Fruit fly (Drosophila melanogaster) whole organism, embryonic: ENCODE measurements around the gene fd96Ca.
A peak's percentile ranks its signal among the peaks of the same experiment; 100 is the strongest.

Experiments used
- Bgb ChIP-seq: fragments of 200-800 bp; sonication (Bioruptor generic); IDR thresholded peaks from 2 replicates; pipeline ENCODE4 v1.3.6; 2022; ENCODE audit warnings: missing biosample characterization, missing genetic modification characterization; ENCODE audit not compliant: partially characterized antibody
- Blimp-1 ChIP-seq: fragments of 200-800 bp; sonication (Bioruptor generic); optimal IDR thresholded peaks from 3 replicates; lab custom pipeline; 2018; ENCODE audit warnings: missing biosample characterization, missing genetic modification characterization, mild to moderate bottlenecking, moderate library complexity, missing genetic modification reagents
- CG11723 ChIP-seq: fragments of 200-800 bp; sonication (Bioruptor generic); optimal IDR thresholded peaks from 2 replicates; lab custom pipeline; 2017; ENCODE audit warnings: missing biosample characterization, mild to moderate bottlenecking, missing genetic modification characterization
- CG14710 ChIP-seq: fragments of 200-800 bp; sonication (Bioruptor generic); optimal IDR thresholded peaks from 3 replicates; lab custom pipeline; 2019; ENCODE audit warnings: missing biosample characterization, mild to moderate bottlenecking, missing genetic modification characterization, moderate library complexity
- CG17328 ChIP-seq: fragments of 200-800 bp; sonication (Bioruptor generic); IDR thresholded peaks from 2 replicates; pipeline ENCODE4 v1.3.6; 2022; ENCODE audit warnings: missing biosample characterization, missing genetic modification characterization
- CG17612 ChIP-seq: fragments of 200-800 bp; sonication (Bioruptor generic); IDR thresholded peaks from 2 replicates; pipeline ENCODE4 v1.3.6; 2022; ENCODE audit warnings: missing biosample characterization, missing genetic modification characterization
- CG31365 ChIP-seq: fragments of 200-800 bp; sonication (Bioruptor generic); optimal IDR thresholded peaks from 2 replicates; lab custom pipeline; 2018; ENCODE audit warnings: missing biosample characterization, mild to moderate bottlenecking, missing genetic modification characterization
- CG31441 ChIP-seq: fragments of 200-800 bp; sonication (Bioruptor generic); IDR thresholded peaks from 2 replicates; pipeline ENCODE4 v1.3.6; 2022; ENCODE audit warnings: missing biosample characterization, missing genetic modification characterization
- CG4360 ChIP-seq: fragments of 200-800 bp; sonication (Bioruptor generic); IDR thresholded peaks from 2 replicates; pipeline ENCODE4 v1.3.6; 2022; ENCODE audit warnings: missing biosample characterization, missing genetic modification characterization
- CG4617 ChIP-seq: fragments of 200-800 bp; sonication (Bioruptor generic); optimal IDR thresholded peaks from 3 replicates; lab custom pipeline; 2016; ENCODE audit warnings: missing biosample characterization, missing genetic modification characterization, borderline replicate concordance
- CG4707 ChIP-seq: fragments of 200-800 bp; sonication (Bioruptor generic); optimal IDR thresholded peaks from 2 replicates; lab custom pipeline; 2018; ENCODE audit warnings: missing biosample characterization, mild to moderate bottlenecking, missing genetic modification characterization, moderate library complexity
- CG4820 ChIP-seq: fragments of 200-800 bp; sonication (Bioruptor generic); optimal IDR thresholded peaks from 3 replicates; lab custom pipeline; 2016; ENCODE audit warnings: missing biosample characterization, missing genetic modification characterization
- CG5245 ChIP-seq: fragments of 200-800 bp; sonication (Bioruptor generic); optimal IDR thresholded peaks from 3 replicates; lab custom pipeline; 2016; ENCODE audit warnings: missing biosample characterization, missing genetic modification characterization
- CG6175 ChIP-seq: fragments of 200-800 bp; sonication (Bioruptor generic); IDR thresholded peaks from 3 replicates; pipeline ENCODE4 v1.3.6; 2022; ENCODE audit warnings: missing biosample characterization, missing genetic modification characterization
- CG6854 ChIP-seq: fragments of 200-800 bp; sonication (Bioruptor generic); optimal IDR thresholded peaks from 3 replicates; lab custom pipeline; 2017; ENCODE audit warnings: missing biosample characterization, mild to moderate bottlenecking, missing genetic modification characterization
- CG7271 ChIP-seq: fragments of 200-800 bp; sonication (Bioruptor generic); optimal IDR thresholded peaks from 2 replicates; lab custom pipeline; 2018; ENCODE audit warnings: missing biosample characterization, mild to moderate bottlenecking, missing genetic modification characterization, moderate library complexity
- CG7357 ChIP-seq: fragments of 200-800 bp; sonication (Bioruptor generic); IDR thresholded peaks from 3 replicates; pipeline ENCODE4 v1.3.6; 2022; ENCODE audit warnings: missing biosample characterization, missing genetic modification characterization
- CG8089 ChIP-seq: fragments of 200-800 bp; sonication (Bioruptor generic); optimal IDR thresholded peaks from 3 replicates; lab custom pipeline; 2016; ENCODE audit warnings: missing biosample characterization, missing genetic modification characterization
- CTCF ChIP-seq: fragments of 200-800 bp; sonication (Bioruptor generic); optimal IDR thresholded peaks from 2 replicates; lab custom pipeline; 2017; ENCODE audit warnings: missing biosample characterization, mild to moderate bottlenecking, missing genetic modification characterization, moderate library complexity
- D19B ChIP-seq: fragments of 200-800 bp; sonication (Bioruptor generic); optimal IDR thresholded peaks from 2 replicates; lab custom pipeline; 2017; ENCODE audit warnings: missing biosample characterization, mild to moderate bottlenecking, missing genetic modification characterization
- Dref ChIP-seq: fragments of 200-800 bp; sonication (Bioruptor generic); IDR thresholded peaks from 2 replicates; pipeline ENCODE4 v1.3.6; 2022; ENCODE audit warnings: missing biosample characterization, missing genetic modification characterization
- E2f1 ChIP-seq: fragments of 200-800 bp; sonication (Bioruptor generic); IDR thresholded peaks from 2 replicates; pipeline ENCODE4 v1.3.6; 2022; ENCODE audit warnings: missing biosample characterization, missing genetic modification characterization
- Eip74EF ChIP-seq, 2 experiments: fragments of 200-800 bp in 1 of 2; fragments of >200 bp in 1 of 2; sonication (Bioruptor generic) in 1 of 2; optimal IDR thresholded peaks; 2 replicates each; lab custom pipeline; 2017 to 2019; ENCODE audit warnings: missing biosample characterization in 2 of 2, missing genetic modification characterization in 2 of 2, mild to moderate bottlenecking in 1 of 2, moderate library complexity in 1 of 2
- Ets65A ChIP-seq: fragments of 200-800 bp; sonication (Bioruptor generic); peaks from one replicate; lab custom pipeline; 2016; ENCODE audit warnings: missing biosample characterization, missing genetic modification characterization
- Hey ChIP-seq: fragments of 200-800 bp; sonication (Bioruptor generic); optimal IDR thresholded peaks from 3 replicates; lab custom pipeline; 2018; ENCODE audit warnings: missing biosample characterization, mild to moderate bottlenecking, missing genetic modification characterization
- Hr3 ChIP-seq: fragments of 200-800 bp; sonication (Bioruptor generic); optimal IDR thresholded peaks from 3 replicates; lab custom pipeline; 2016; ENCODE audit warnings: missing biosample characterization, missing genetic modification characterization
- Neu2 ChIP-seq: fragments of 200-800 bp; sonication (Bioruptor generic); optimal IDR thresholded peaks from 3 replicates; lab custom pipeline; 2016; ENCODE audit warnings: missing biosample characterization, missing genetic modification characterization, borderline replicate concordance
- Rfx ChIP-seq: fragments of 200-800 bp; sonication (Bioruptor generic); IDR thresholded peaks from 2 replicates; pipeline ENCODE4 v1.3.6; 2022; ENCODE audit warnings: missing biosample characterization, missing genetic modification characterization
- ato ChIP-seq: fragments of 200-800 bp; sonication (Bioruptor generic); IDR thresholded peaks from 2 replicates; pipeline ENCODE4 v1.3.6; 2022; ENCODE audit warnings: missing biosample characterization, missing genetic modification characterization; ENCODE audit not compliant: partially characterized antibody
- chn ChIP-seq: fragments of 200-800 bp; sonication (Bioruptor generic); optimal IDR thresholded peaks from 2 replicates; lab custom pipeline; 2016; ENCODE audit warnings: missing biosample characterization, missing genetic modification characterization
- dati ChIP-seq: fragments of 200-800 bp; sonication (Bioruptor generic); IDR thresholded peaks from 2 replicates; pipeline ENCODE4 v1.3.6; 2022; ENCODE audit warnings: missing biosample characterization, missing genetic modification characterization
- dpn ChIP-seq, 2 experiments: fragments of 200-800 bp; sonication (Bioruptor generic); optimal IDR thresholded peaks; 3 replicates each; lab custom pipeline; 2016; ENCODE audit warnings: missing biosample characterization in 2 of 2, missing genetic modification characterization in 2 of 2
- eve ChIP-seq, 2 experiments: fragments of >200 bp; optimal IDR thresholded peaks; 2 replicates each; lab custom pipeline; 2017; ENCODE audit warnings: missing biosample characterization in 2 of 2, missing genetic modification characterization in 2 of 2
- eyg ChIP-seq: fragments of 200-800 bp; sonication (Bioruptor generic); optimal IDR thresholded peaks from 3 replicates; lab custom pipeline; 2016; ENCODE audit warnings: missing biosample characterization, missing genetic modification characterization
- gcm ChIP-seq: fragments of 200-800 bp; sonication (Bioruptor generic); optimal IDR thresholded peaks from 2 replicates; lab custom pipeline; 2019; ENCODE audit warnings: missing biosample characterization, mild to moderate bottlenecking, missing genetic modification characterization, moderate library complexity
- grau ChIP-seq: fragments of 200-800 bp; optimal IDR thresholded peaks from 3 replicates; lab custom pipeline; 2019; ENCODE audit warnings: missing biosample characterization, mild to moderate bottlenecking, missing genetic modification characterization, moderate library complexity
- hb ChIP-seq: fragments of 200-800 bp; sonication (Bioruptor generic); IDR thresholded peaks from 3 replicates; pipeline ENCODE4 v1.3.6; 2022; ENCODE audit warnings: missing biosample characterization, missing genetic modification characterization; ENCODE audit not compliant: partially characterized antibody
- hkb ChIP-seq, 2 experiments: fragments of 200-800 bp in 1 of 2; fragments of >200 bp in 1 of 2; sonication (Bioruptor generic) in 1 of 2; IDR thresholded peaks in 1 of 2; optimal IDR thresholded peaks in 1 of 2; 2 replicates each; pipeline versions ENCODE4 v1.3.6 to Lab custom; 2017 to 2022; ENCODE audit warnings: missing biosample characterization in 1 of 2, missing genetic modification characterization in 1 of 2
- oc ChIP-seq: fragments of 200-800 bp; sonication (Bioruptor generic); optimal IDR thresholded peaks from 2 replicates; lab custom pipeline; 2018; ENCODE audit warnings: missing biosample characterization, mild to moderate bottlenecking, missing genetic modification characterization, moderate library complexity
- org-1 ChIP-seq: fragments of 200-800 bp; sonication (Bioruptor generic); optimal IDR thresholded peaks from 2 replicates; lab custom pipeline; 2017; ENCODE audit warnings: missing biosample characterization, missing genetic modification characterization
- pb ChIP-seq: fragments of 200-800 bp; sonication (Bioruptor generic); optimal IDR thresholded peaks from 3 replicates; lab custom pipeline; 2016; ENCODE audit warnings: missing biosample characterization, missing genetic modification characterization
- sd ChIP-seq: fragments of 200-800 bp; sonication (Bioruptor generic); optimal IDR thresholded peaks from 3 replicates; lab custom pipeline; 2018; ENCODE audit warnings: missing biosample characterization, mild to moderate bottlenecking, missing genetic modification characterization, moderate library complexity
- sim ChIP-seq: fragments of 200-800 bp; sonication (Bioruptor generic); IDR thresholded peaks from 2 replicates; pipeline ENCODE4 v1.3.6; 2022; ENCODE audit warnings: missing biosample characterization, missing genetic modification characterization
- sna ChIP-seq: fragments of 200-800 bp; sonication (Bioruptor generic); IDR thresholded peaks from 2 replicates; pipeline ENCODE4 v1.3.6; 2022; ENCODE audit warnings: missing biosample characterization, missing genetic modification characterization; ENCODE audit not compliant: partially characterized antibody
- so ChIP-seq: fragments of 200-800 bp; sonication (Bioruptor generic); IDR thresholded peaks from 3 replicates; pipeline ENCODE4 v1.3.6; 2022; ENCODE audit warnings: missing biosample characterization, missing genetic modification characterization
- tll ChIP-seq, 2 experiments: fragments of 200-800 bp in 1 of 2; fragments of >200 bp in 1 of 2; sonication (Bioruptor generic) in 1 of 2; optimal IDR thresholded peaks; 2 replicates each; lab custom pipeline; 2017 to 2019; ENCODE audit warnings: missing biosample characterization in 2 of 2, missing genetic modification characterization in 2 of 2, mild to moderate bottlenecking in 1 of 2, moderate library complexity in 1 of 2
- twi ChIP-seq: fragments of 200-800 bp; optimal IDR thresholded peaks from 2 replicates; lab custom pipeline; 2019; ENCODE audit warnings: missing biosample characterization, mild to moderate bottlenecking, missing genetic modification characterization, moderate library complexity
- unpg ChIP-seq: fragments of 200-800 bp; sonication (Bioruptor generic); optimal IDR thresholded peaks from 3 replicates; lab custom pipeline; 2018; ENCODE audit warnings: missing biosample characterization, mild to moderate bottlenecking, missing genetic modification characterization, moderate library complexity
- wdn ChIP-seq: fragments of 200-800 bp; sonication (Bioruptor generic); IDR thresholded peaks from 2 replicates; pipeline ENCODE4 v1.3.6; 2022; ENCODE audit warnings: missing biosample characterization, missing genetic modification characterization
- zfh1 ChIP-seq: fragments of 200-800 bp; sonication (Bioruptor generic); IDR thresholded peaks from 3 replicates; pipeline ENCODE4 v1.3.6; 2022; ENCODE audit warnings: missing biosample characterization, missing genetic modification characterization

fd96Ca gene

DNA sequence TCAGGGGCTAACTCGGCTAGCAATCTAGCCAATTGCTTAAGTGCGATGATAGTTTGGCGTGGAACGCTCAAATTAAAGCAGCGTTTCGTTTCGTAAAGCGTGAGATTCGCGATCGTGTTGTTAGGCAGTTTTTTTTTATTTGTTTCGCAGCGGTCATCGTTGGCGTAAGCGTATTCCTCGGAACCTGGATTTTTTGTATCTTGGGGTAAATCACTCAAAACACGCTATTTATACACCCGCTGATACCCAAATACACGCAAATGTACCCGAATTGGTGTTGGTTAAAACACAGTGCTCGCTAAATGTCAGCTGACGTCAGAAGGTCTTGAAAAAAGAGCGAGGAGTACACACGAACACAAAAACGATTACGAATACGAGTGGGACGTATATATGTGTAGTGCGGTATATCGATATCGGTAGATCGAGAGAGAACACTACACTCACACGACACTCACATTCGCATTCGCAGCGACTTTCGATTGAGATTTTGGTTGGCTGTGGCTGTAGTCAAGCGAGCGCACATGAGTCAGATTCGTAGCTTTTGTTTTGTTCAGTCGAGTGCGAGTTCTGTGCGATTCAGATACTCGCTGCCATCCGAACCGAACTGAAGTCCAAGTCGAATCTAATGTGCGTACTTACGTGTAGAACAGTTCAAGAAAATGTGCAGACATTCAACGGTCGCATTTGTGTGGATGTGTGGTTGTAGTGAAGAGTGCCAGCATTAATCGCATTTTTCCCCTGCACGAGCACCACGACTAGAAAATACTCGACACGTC is 32.6 kb upstream of the fd96Ca start (continued):
- TF ChIP-seq sd (tag; lab: Kevin White, UChicago) (peak; percentile 58), CG14710 (tag; lab: Kevin White, UChicago) (no peak), CG5245 (GFP tag; lab: Kevin White, UChicago) (no peak), CG6854 (peak; percentile 10), CG4617 (no peak), Ets65A (GFP tag; lab: Kevin White, UChicago) (no peak), org-1 (no peak), CG8089 (no peak), eyg (GFP tag; lab: Kevin White, UChicago) (no peak), CG17328 (no peak), hkb (optimal IDR thresholded peaks at IDR 0.05; lab: Kevin White, UChicago) (no peak), hkb (GFP tag; IDR thresholded peaks at IDR 0.05; lab: Robert Waterston, UW) (no peak), Dref (GFP tag; lab: Robert Waterston, UW) (no peak), eve (GFP tag; optimal IDR thresholded peaks at IDR 0.05; lab: Kevin White, UChicago) (peak in 1 of 2 experiments; percentile 28), Hey (tag; lab: Kevin White, UChicago) (no peak), CG4707 (GFP tag; lab: Kevin White, UChicago) (no peak), D19B (GFP tag; lab: Kevin White, UChicago) (no peak), dati (GFP tag; lab: Robert Waterston, UW) (no peak), dpn (GFP tag; optimal IDR thresholded peaks at IDR 0.05; lab: Kevin White, UChicago) (no peak), CG31365 (tag; lab: Kevin White, UChicago) (peak; percentile 28), so (no peak), oc (tag; lab: Kevin White, UChicago) (no peak), CG4820 (GFP tag; lab: Kevin White, UChicago) (no peak), sna (GFP tag; lab: Robert Waterston, UW) (no peak), hb (GFP tag; lab: Robert Waterston, UW) (no peak), Hr3 (GFP tag; lab: Kevin White, UChicago) (no peak), CG4360 (GFP tag; lab: Robert Waterston, UW) (no peak), CG31441 (no peak), sim (GFP tag; lab: Robert Waterston, UW) (no peak), chn (GFP tag; lab: Kevin White, UChicago) (no peak), Bgb (no peak), CG6175 (GFP tag; lab: Robert Waterston, UW) (no peak), E2f1 (no peak), gcm (peak; percentile 42), Neu2 (GFP tag; lab: Kevin White, UChicago) (no peak), Rfx (GFP tag; lab: Robert Waterston, UW) (no peak), CG7357 (no peak), tll (GFP tag; optimal IDR thresholded peaks at IDR 0.05; lab: Kevin White, UChicago) (peak in 1 of 2 experiments; percentile 47), Blimp-1 (GFP tag; lab: Kevin White, UChicago) (peak; percentile 55), CG11723 (GFP tag; lab: Kevin White, UChicago) (no peak), wdn (GFP tag; lab: Robert Waterston, UW) (no peak), Eip74EF (GFP tag; optimal IDR thresholded peaks at IDR 0.05; lab: Kevin White, UChicago) (peak in 1 of 2 experiments; percentile 35), CG17612 (GFP tag; lab: Robert Waterston, UW) (no peak), unpg (no peak), pb (no peak), grau (tag; lab: Kevin White, UChicago) (no peak), CG7271 (tag; lab: Kevin White, UChicago) (peak; percentile 55), ato (no peak), twi (tag; lab: Kevin White, UChicago) (no peak), CTCF (GFP tag; lab: Kevin White, UChicago) (no peak), zfh1 (GFP tag; lab: Robert Waterston, UW) (no peak)
